Fruit fly (Drosophila melanogaster) whole organism, embryonic: ENCODE measurements around the gene mRpL28.

Experiments used
- CG6854 ChIP-seq: fragments of 200-800 bp; sonication (Bioruptor generic); optimal IDR thresholded peaks from 3 replicates; lab custom pipeline; 2017; ENCODE audit warnings: missing biosample characterization, mild to moderate bottlenecking, missing genetic modification characterization
- CG9437 ChIP-seq: fragments of 200-800 bp; sonication (Bioruptor generic); optimal IDR thresholded peaks from 2 replicates; lab custom pipeline; 2018; ENCODE audit warnings: missing biosample characterization, mild to moderate bottlenecking, missing genetic modification characterization
- ewg ChIP-seq: fragments of 200-800 bp; sonication (Bioruptor generic); optimal IDR thresholded peaks from 3 replicates; lab custom pipeline; 2017; ENCODE audit warnings: mild to moderate bottlenecking, missing biosample characterization, missing genetic modification reagents, missing genetic modification characterization
- kni ChIP-seq: fragments of 200-800 bp; sonication (Bioruptor generic); optimal IDR thresholded peaks from 3 replicates; lab custom pipeline; 2017; ENCODE audit warnings: mild to moderate bottlenecking, missing biosample characterization, missing genetic modification reagents, missing genetic modification characterization
- onecut ChIP-seq: fragments of 200-800 bp; sonication (Bioruptor generic); IDR thresholded peaks from 2 replicates; pipeline ENCODE4 v1.3.6; 2022; ENCODE audit warnings: missing biosample characterization, missing genetic modification characterization
- usp ChIP-seq: fragments of >200 bp; optimal IDR thresholded peaks from 2 replicates; lab custom pipeline; 2017; ENCODE audit warnings: missing biosample characterization, missing genetic modification characterization

DNA sequence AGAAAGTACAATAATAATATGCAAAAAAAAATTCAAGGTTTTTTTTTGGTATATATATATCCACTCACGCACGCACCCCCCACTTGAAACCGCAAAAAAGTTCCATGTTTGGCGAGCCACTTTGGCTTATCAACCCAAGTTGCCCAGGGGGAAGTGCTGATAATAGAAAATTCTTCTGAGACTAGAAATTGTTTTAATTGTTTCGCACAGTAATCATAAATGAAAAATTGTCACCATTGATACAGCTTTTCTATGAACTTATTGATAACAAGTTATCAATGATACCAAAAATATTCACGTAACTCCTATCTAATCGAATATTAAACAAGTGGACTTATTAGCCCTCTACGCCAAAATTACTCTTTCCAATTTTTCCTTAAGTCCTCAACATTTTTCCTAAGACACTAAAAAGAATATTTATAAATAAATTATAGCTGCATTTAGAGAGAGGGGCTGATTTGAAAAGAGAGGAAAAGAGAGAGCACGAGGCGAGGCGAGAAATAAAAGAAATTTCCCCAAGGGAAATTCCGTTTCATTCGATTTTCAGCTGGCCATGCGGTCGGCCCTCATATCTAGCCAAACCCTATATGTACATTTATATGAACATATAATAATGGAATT, 24.9 kb downstream of the mRpL28 start:
- TF ChIP-seq CG6854 (GFP tag; lab: Kevin White, UChicago) (no peak), usp (GFP tag; lab: Kevin White, UChicago) (no peak), ewg (GFP tag; lab: Kevin White, UChicago) (no peak), kni (no peak), CG9437 (GFP tag; lab: Kevin White, UChicago) (no peak), onecut (GFP tag; lab: Robert Waterston, UW) (no peak)
